Fruit fly (Drosophila melanogaster): ENCODE measurements around the gene Rbp1.

Gene Rbp1

dm6 chr3R:10788186-10788585 lies 4.0 kb downstream of the Rbp1 start, which contains the start of the genes Art1 and Mcm5 (continued):
- TF ChIP-seq CG18262 (tag; optimal IDR thresholded peaks at IDR 0.05) (peak; percentile 36), tna (GFP tag; IDR thresholded peaks at IDR 0.05; ENCODE audit: partially characterized antibody) (no peak; the same call in 1 of the 2 replicates), sc (optimal IDR thresholded peaks at IDR 0.05) (no peak), sc (GFP tag; optimal IDR thresholded peaks at IDR 0.05) (no peak), CG11456 (GFP tag; IDR thresholded peaks at IDR 0.05) (no peak), CG8290 (GFP tag; optimal IDR thresholded peaks at IDR 0.05) (peak; percentile 45), CG8290 (tag; optimal IDR thresholded peaks at IDR 0.05) (no peak), chinmo (GFP tag; IDR thresholded peaks at IDR 0.05; ENCODE audit: partially characterized antibody) (0 out of 4 replicates have a peak, but pooled peaks have one; percentile 73), Usf (GFP tag; optimal IDR thresholded peaks at IDR 0.05) (no peak), zf30C (GFP tag; optimal IDR thresholded peaks at IDR 0.05) (no peak), CG8281 (tag; optimal IDR thresholded peaks at IDR 0.05) (no peak), CG34224 (GFP tag; IDR thresholded peaks at IDR 0.05; ENCODE audit: partially characterized antibody) (peak; percentile 91), CG31441 (GFP tag; IDR thresholded peaks at IDR 0.05) (no peak), mld (GFP tag; IDR thresholded peaks at IDR 0.05; ENCODE audit: partially characterized antibody) (no peak; the same call in 2 of the 3 replicates), CG10267 (tag; optimal IDR thresholded peaks at IDR 0.05) (peak; percentile 98), CG18764 (GFP tag; optimal IDR thresholded peaks at IDR 0.05) (peak; percentile 27), bowl (GFP tag; IDR thresholded peaks at IDR 0.05) (no peak), CG14667 (GFP tag; IDR thresholded peaks at IDR 0.05) (no peak), Aef1 (GFP tag; IDR thresholded peaks at IDR 0.05) (0 out of 3 replicates have a peak, but pooled peaks have one; percentile 18), chm (GFP tag; IDR thresholded peaks at IDR 0.05) (no peak), Nf-YA (GFP tag; IDR thresholded peaks at IDR 0.05) (no peak), Hr39 (optimal IDR thresholded peaks at IDR 0.05) (no peak), Med (GFP tag) (peak; percentile 91), klu (GFP tag; IDR thresholded peaks at IDR 0.05) (no peak), lab (GFP tag; optimal IDR thresholded peaks at IDR 0.05) (no peak), dimm (GFP tag; IDR thresholded peaks at IDR 0.05) (no peak), pfk (GFP tag; optimal IDR thresholded peaks at IDR 0.05) (no peak), Atf6 (GFP tag; IDR thresholded peaks at IDR 0.05) (no peak), gce (GFP tag; IDR thresholded peaks at IDR 0.05) (no peak), ash1 (GFP tag; optimal IDR thresholded peaks at IDR 0.05) (no peak), CG15696 (tag; optimal IDR thresholded peaks at IDR 0.05) (no peak), CG6791 (GFP tag; IDR thresholded peaks at IDR 0.05; ENCODE audit: partially characterized antibody) (peak; percentile 85; the same call in 2 of the 3 replicates), da (GFP tag; optimal IDR thresholded peaks at IDR 0.05) (no peak), CG7745 (tag; optimal IDR thresholded peaks at IDR 0.05) (no peak), CG16815 (GFP tag; optimal IDR thresholded peaks at IDR 0.05) (no peak), Eip74EF (GFP tag; optimal IDR thresholded peaks at IDR 0.05) (no peak), BEAF-32 (GFP tag; optimal IDR thresholded peaks at IDR 0.05) (peak; percentile 99), CG7357 (GFP tag; IDR thresholded peaks at IDR 0.05) (no peak), cwo (GFP tag; optimal IDR thresholded peaks at IDR 0.05) (no peak), CG2678 (tag; optimal IDR thresholded peaks at IDR 0.05) (no peak), ac (GFP tag; optimal IDR thresholded peaks at IDR 0.05) (no peak), disco-r (GFP tag; optimal IDR thresholded peaks at IDR 0.05) (no peak), CG8359 (GFP tag; optimal IDR thresholded peaks at IDR 0.05; ENCODE audit: borderline replicate concordance) (no peak), NfI (GFP tag; optimal IDR thresholded peaks at IDR 0.05) (peak; percentile 33), HmgD (GFP tag; optimal IDR thresholded peaks at IDR 0.05) (no peak), sd (tag; optimal IDR thresholded peaks at IDR 0.05) (peak; percentile 16), Hr51 (GFP tag; optimal IDR thresholded peaks at IDR 0.05) (peak in 1 of 2 experiments; percentile 28), lilli (GFP tag; optimal IDR thresholded peaks at IDR 0.05) (peak; percentile 66), onecut (GFP tag; IDR thresholded peaks at IDR 0.05) (no peak; the same call in 1 of the 2 replicates), Dip3 (GFP tag; optimal IDR thresholded peaks at IDR 0.05) (peak; percentile 85), Antp (GFP tag; optimal IDR thresholded peaks at IDR 0.05) (peak; percentile 53)
